Fruit fly (Drosophila melanogaster): ENCODE results near the gene CG31268.
"Not testable (repeated sequence)": the region's sequence is repeated elsewhere in the genome, so short reads cannot be mapped to it uniquely, and the experiment has no call there.

The CG31268 gene

DNA sequence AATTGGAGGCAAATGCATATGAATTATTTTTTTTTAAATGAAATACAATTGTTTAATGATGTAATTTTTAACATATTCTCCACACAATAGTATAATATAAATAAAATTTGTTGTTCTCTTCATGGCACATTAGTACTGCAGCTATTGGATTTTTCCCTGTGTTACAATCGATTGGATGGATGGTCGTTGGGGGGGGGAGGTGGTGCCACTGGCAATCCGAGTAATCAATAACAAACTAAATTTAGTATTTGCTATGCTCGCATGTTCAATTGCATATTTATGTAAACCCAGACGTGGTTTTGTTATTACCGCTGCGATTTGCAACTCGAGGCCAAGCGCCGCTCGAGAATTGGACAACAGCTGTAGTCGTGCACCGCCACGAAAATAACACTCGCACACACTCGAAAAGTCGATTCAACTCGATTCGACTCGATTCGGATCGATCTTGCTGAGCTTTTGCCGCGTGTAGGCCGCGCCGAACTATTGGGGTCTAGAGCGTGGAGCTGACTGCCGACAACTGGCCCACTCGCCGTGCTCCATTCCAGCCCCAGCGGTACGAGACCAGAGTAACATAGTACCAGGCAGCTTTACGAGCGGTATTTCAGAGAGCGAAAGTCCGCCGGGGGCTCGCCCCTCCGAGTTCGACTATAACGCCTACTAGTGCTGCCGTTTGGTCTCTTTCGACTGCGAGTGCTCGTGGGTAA, 44.2 kb upstream of the CG31268 start, which contains the start of gene CG18622:
Gene CG18622 (minus strand): TSS at position 513 of the 704 bp plus-strand sequence.
- peak; percentile 16 for TF ChIP-seq h (GFP tag; optimal IDR thresholded peaks at IDR 0.05)
- TF ChIP-seq Dif (GFP tag; optimal IDR thresholded peaks at IDR 0.05; ENCODE audit: partially characterized antibody), result peak; percentile 44
- TF ChIP-seq Dfd (GFP tag; optimal IDR thresholded peaks at IDR 0.05), result no peak
- TF ChIP-seq Jra (GFP tag; optimal IDR thresholded peaks at IDR 0.05), result no peak
- TF ChIP-seq CrebA (GFP tag; optimal IDR thresholded peaks at IDR 0.05; ENCODE audit: borderline replicate concordance), result no peak
- peak in 1 of 2 experiments; percentile 23 for TF ChIP-seq dl (GFP tag; optimal IDR thresholded peaks at IDR 0.05; ENCODE audit: insufficient read depth in 1 of 2, partially characterized antibody in 2 of 2)
- TF ChIP-seq Hr83 (GFP tag; optimal IDR thresholded peaks at IDR 0.05; ENCODE audit: poor library complexity, severe bottlenecking), result peak; percentile 20
- TF ChIP-seq Rel (GFP tag; optimal IDR thresholded peaks at IDR 0.05), result no peak
- peak; percentile 33 for TF ChIP-seq Rel (tag; optimal IDR thresholded peaks at IDR 0.05)

- TF ChIP-seq Abd-B (GFP tag; optimal IDR thresholded peaks at IDR 0.05) (no peak), rgr (GFP tag; optimal IDR thresholded peaks at IDR 0.05) (no peak), sv (GFP tag; optimal IDR thresholded peaks at IDR 0.05) (no peak), usp (GFP tag; optimal IDR thresholded peaks at IDR 0.05) (no peak), dsf (GFP tag; optimal IDR thresholded peaks at IDR 0.05; ENCODE audit: borderline replicate concordance) (no peak), lola (GFP tag; optimal IDR thresholded peaks at IDR 0.05) (no peak), h (GFP tag; optimal IDR thresholded peaks at IDR 0.05) (no peak), Sp1 (GFP tag; optimal IDR thresholded peaks at IDR 0.05) (no peak), GATAd (GFP tag; optimal IDR thresholded peaks at IDR 0.05) (no peak), OdsH (GFP tag; optimal IDR thresholded peaks at IDR 0.05) (no peak), HLH106 (tag; optimal IDR thresholded peaks at IDR 0.05) (no peak), dl (GFP tag; optimal IDR thresholded peaks at IDR 0.05; ENCODE audit: insufficient read depth in 1 of 2, partially characterized antibody in 2 of 2) (no peak), CrebA (GFP tag; optimal IDR thresholded peaks at IDR 0.05; ENCODE audit: borderline replicate concordance) (no peak), Rel (GFP tag; optimal IDR thresholded peaks at IDR 0.05) (no peak), Rel (tag; optimal IDR thresholded peaks at IDR 0.05) (no peak), Mio (GFP tag; optimal IDR thresholded peaks at IDR 0.05) (no peak), ey (GFP tag; optimal IDR thresholded peaks at IDR 0.05) (no peak), brk (GFP tag; optimal IDR thresholded peaks at IDR 0.05) (no peak), Myc (optimal IDR thresholded peaks at IDR 0.05) (no peak), psq (GFP tag; optimal IDR thresholded peaks at IDR 0.05) (no peak)
Observed at dm6 chr3R:16987924-16988298, 43.7 kb upstream of the CG31268 start.

- TF ChIP-seq Mio (GFP tag; optimal IDR thresholded peaks at IDR 0.05); Myc (optimal IDR thresholded peaks at IDR 0.05); GATAd (GFP tag; optimal IDR thresholded peaks at IDR 0.05): not testable (repeated sequence)
Observed at dm6 chr3R:16988514-16988913, 43.1 kb upstream of the CG31268 start, which contains the start of gene MESK4. TSS of gene MESK4 (plus strand) at chr3R:16988814.

DNA sequence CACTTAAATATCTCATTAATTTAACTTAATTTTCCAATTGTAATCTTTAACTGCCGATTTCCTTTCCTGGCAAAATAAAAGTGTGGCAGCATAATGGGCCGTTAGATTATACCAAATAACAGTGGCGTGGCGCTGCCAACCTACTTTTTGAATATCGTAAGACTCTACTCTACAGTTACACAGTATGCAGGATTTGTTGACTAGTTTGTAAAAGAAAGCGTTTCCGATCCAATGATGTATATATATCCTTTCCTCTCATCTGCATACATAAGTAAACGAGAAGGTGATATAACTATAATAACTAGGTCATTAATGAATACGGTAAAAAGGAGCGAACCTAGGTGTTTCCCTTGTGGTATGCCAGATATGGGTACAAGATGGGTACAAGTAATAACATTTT, 39.8 kb upstream of the CG31268 start, which contains the start of gene EMC2B:
Gene EMC2B (minus strand): TSS at position 98 of the 400 bp plus-strand sequence.
- TF ChIP-seq lola (GFP tag; optimal IDR thresholded peaks at IDR 0.05), result no peak
- peak in 1 of 2 experiments; percentile 71 for TF ChIP-seq foxo (GFP tag; optimal IDR thresholded peaks at IDR 0.05)
- TF ChIP-seq Vsx2 (GFP tag; optimal IDR thresholded peaks at IDR 0.05; ENCODE audit: partially characterized antibody), result no peak
- no peak for TF ChIP-seq Dfd (GFP tag; optimal IDR thresholded peaks at IDR 0.05)
- TF ChIP-seq CrebA (GFP tag; optimal IDR thresholded peaks at IDR 0.05; ENCODE audit: borderline replicate concordance), result no peak
- no peak for TF ChIP-seq Abd-B (GFP tag; optimal IDR thresholded peaks at IDR 0.05)
- TF ChIP-seq Hnf4 (GFP tag; optimal IDR thresholded peaks at IDR 0.05), result peak; percentile 77
- TF ChIP-seq rgr (GFP tag; optimal IDR thresholded peaks at IDR 0.05), result peak; percentile 46
- no peak for TF ChIP-seq tai (GFP tag; optimal IDR thresholded peaks at IDR 0.05)
- peak; percentile 84 for TF ChIP-seq Hr83 (GFP tag; optimal IDR thresholded peaks at IDR 0.05; ENCODE audit: poor library complexity, severe bottlenecking)
- TF ChIP-seq Jra (GFP tag; optimal IDR thresholded peaks at IDR 0.05), result peak; percentile 67
- TF ChIP-seq h (GFP tag; optimal IDR thresholded peaks at IDR 0.05), result peak; percentile 53
- no peak for TF ChIP-seq sv (GFP tag; optimal IDR thresholded peaks at IDR 0.05)
- TF ChIP-seq sage (GFP tag; optimal IDR thresholded peaks at IDR 0.05), result no peak
- no peak for TF ChIP-seq dsf (GFP tag; optimal IDR thresholded peaks at IDR 0.05; ENCODE audit: borderline replicate concordance)
- no peak for TF ChIP-seq N (GFP tag; optimal IDR thresholded peaks at IDR 0.05)
- peak; percentile 24 for TF ChIP-seq CG9705 (GFP tag; optimal IDR thresholded peaks at IDR 0.05)
- no peak for TF ChIP-seq Dif (GFP tag; optimal IDR thresholded peaks at IDR 0.05; ENCODE audit: partially characterized antibody)
- peak; percentile 76 for TF ChIP-seq woc (GFP tag; optimal IDR thresholded peaks at IDR 0.05)
- peak; percentile 16 for TF ChIP-seq Sp1 (GFP tag; optimal IDR thresholded peaks at IDR 0.05)
- TF ChIP-seq usp (GFP tag; optimal IDR thresholded peaks at IDR 0.05), result no peak
- TF ChIP-seq Hr78 (GFP tag; optimal IDR thresholded peaks at IDR 0.05), result no peak
- TF ChIP-seq Myc (optimal IDR thresholded peaks at IDR 0.05), result peak; percentile 61
- peak; percentile 15 for TF ChIP-seq dmrt93B (GFP tag; optimal IDR thresholded peaks at IDR 0.05)
- peak; percentile 54 for TF ChIP-seq CG32264 (GFP tag; optimal IDR thresholded peaks at IDR 0.05)
- no peak for TF ChIP-seq psq (GFP tag; optimal IDR thresholded peaks at IDR 0.05)
- peak; percentile 56 for TF ChIP-seq HLH106 (tag; optimal IDR thresholded peaks at IDR 0.05)
- no peak for TF ChIP-seq Rel (GFP tag; optimal IDR thresholded peaks at IDR 0.05)
- peak; percentile 9 for TF ChIP-seq Rel (tag; optimal IDR thresholded peaks at IDR 0.05)
- TF ChIP-seq ey (GFP tag; optimal IDR thresholded peaks at IDR 0.05), result peak; percentile 21
- TF ChIP-seq br (GFP tag; optimal IDR thresholded peaks at IDR 0.05), result peak; percentile 59
- TF ChIP-seq Mio (GFP tag; optimal IDR thresholded peaks at IDR 0.05), result peak; percentile 8
- no peak for TF ChIP-seq dl (GFP tag; optimal IDR thresholded peaks at IDR 0.05; ENCODE audit: insufficient read depth in 1 of 2, partially characterized antibody in 2 of 2)
- no peak for TF ChIP-seq jim (GFP tag; optimal IDR thresholded peaks at IDR 0.05)
- peak; percentile 57 for TF ChIP-seq fru (GFP tag; optimal IDR thresholded peaks at IDR 0.05)
- no peak for TF ChIP-seq GATAd (GFP tag; optimal IDR thresholded peaks at IDR 0.05)

All from whole organism, wandering third instar larva.